Worm (Caenorhabditis elegans) whole organism, young adult: Measurements from ENCODE around the gene ugt-23.

Experiments
- F49E8.2 ChIP-seq: sonication (generic microtip); optimal IDR thresholded peaks from 3 replicates; lab custom pipeline; 2017; ENCODE audit warnings: missing genetic modification characterization, mild to moderate bottlenecking, missing compliant biosample characterization, antibody characterized with exemption, moderate library complexity; ENCODE audit not compliant: insufficient read depth
- egl-44 ChIP-seq: fragments of 200-800 bp; sonication (Bioruptor generic); IDR thresholded peaks from 2 replicates; pipeline ENCODE4 v1.3.6; 2022; ENCODE audit warnings: missing genetic modification reagents, missing genetic modification characterization, missing compliant biosample characterization
- pha-4 ChIP-seq: fragments of 150-350 bp; sonication (generic microtip); optimal IDR thresholded peaks from 2 replicates; lab custom pipeline; 2014; ENCODE audit warnings: missing biosample characterization, missing genetic modification reagents, missing genetic modification characterization
- unc-62 ChIP-seq: fragments of 150-350 bp; optimal IDR thresholded peaks from 2 replicates; lab custom pipeline; 2014; ENCODE audit warnings: missing biosample characterization, missing genetic modification reagents, missing genetic modification characterization

DNA sequence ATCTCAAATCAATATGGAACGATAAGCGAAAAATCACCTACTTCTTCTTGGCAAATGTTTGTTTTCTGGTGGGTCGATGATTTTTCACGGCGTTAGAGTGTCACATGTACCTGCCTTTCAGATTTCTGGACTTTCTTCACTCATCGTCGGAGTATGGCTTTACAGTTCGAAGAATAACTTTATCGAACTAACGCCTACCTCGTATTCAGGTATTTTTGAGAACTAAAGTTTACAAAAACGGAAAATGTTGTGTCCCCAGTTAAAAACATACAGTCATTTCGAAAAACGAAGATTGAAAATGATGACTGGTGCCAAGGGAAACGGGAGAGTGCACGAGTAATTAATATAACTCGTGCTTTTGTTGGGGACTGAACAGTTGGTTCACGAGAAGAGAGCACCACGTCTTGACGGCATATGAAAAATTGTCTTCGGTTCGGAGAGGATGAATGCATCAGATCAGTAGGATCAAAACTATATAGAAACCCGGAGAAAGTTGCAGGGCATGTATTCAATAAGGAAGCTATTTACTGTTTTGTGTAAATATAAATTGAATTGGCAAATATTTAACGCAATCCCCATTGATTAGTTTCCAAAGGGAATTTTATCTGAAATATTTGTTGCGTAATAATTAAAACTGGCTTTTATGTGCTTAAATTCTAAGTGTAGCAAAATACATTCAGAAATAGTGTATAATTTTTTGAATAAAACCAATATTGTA lies 8.5 kb upstream of the ugt-23 start:
- TF ChIP-seq egl-44 (no peak), unc-62 (GFP tag; lab: Kevin White, UChicago) (no peak), F49E8.2 (tag; lab: Kevin White, UChicago) (no peak), pha-4 (tag; lab: Kevin White, UChicago) (no peak)
